Worm (Caenorhabditis elegans) whole organism, L1 larva: Measurements from ENCODE around the gene cal-8.

Experiments used
- C16A3.4 ChIP-seq: fragments of 150-350 bp; optimal IDR thresholded peaks from 2 replicates; lab custom pipeline; 2014; ENCODE audit warnings: missing biosample characterization, missing genetic modification characterization
- Y116A8C.19 ChIP-seq: sonication (generic microtip); optimal IDR thresholded peaks from 2 replicates; lab custom pipeline; 2016; ENCODE audit warnings: missing compliant biosample characterization, missing genetic modification characterization, borderline replicate concordance
- aha-1 ChIP-seq: fragments of 150-350 bp; optimal IDR thresholded peaks from 2 replicates; lab custom pipeline; 2014; ENCODE audit warnings: missing biosample characterization, missing genetic modification characterization
- aly-2 ChIP-seq: fragments of 150-350 bp; optimal IDR thresholded peaks from 2 replicates; lab custom pipeline; 2014; ENCODE audit warnings: missing biosample characterization, missing genetic modification characterization
- blmp-1 ChIP-seq: fragments of 150-350 bp; optimal IDR thresholded peaks from 2 replicates; lab custom pipeline; 2014; ENCODE audit warnings: missing biosample characterization, missing genetic modification characterization
- ceh-82 ChIP-seq, 3 experiments: fragments of 150-350 bp in 1 of 3; sonication (generic microtip) in 2 of 3; optimal IDR thresholded peaks; 2 replicates each; lab custom pipeline; 2014 to 2017; ENCODE audit warnings: missing biosample characterization in 3 of 3, missing genetic modification characterization in 3 of 3
- ceh-90 ChIP-seq: sonication (generic microtip); optimal IDR thresholded peaks from 2 replicates; lab custom pipeline; 2016; ENCODE audit warnings: missing genetic modification characterization, missing compliant biosample characterization
- ces-1 ChIP-seq: fragments of 150-350 bp; optimal IDR thresholded peaks from 2 replicates; lab custom pipeline; 2014; ENCODE audit warnings: missing biosample characterization, missing genetic modification reagents, missing genetic modification characterization
- dpl-1 ChIP-seq, 3 experiments: fragments of 150-350 bp in 2 of 3; sonication (generic microtip) in 1 of 3; optimal IDR thresholded peaks; 2 replicates each; lab custom pipeline; 2014 to 2017; ENCODE audit warnings: missing biosample characterization in 3 of 3, missing genetic modification characterization in 3 of 3, missing genetic modification reagents in 3 of 3
- dsc-1 ChIP-seq: sonication (generic microtip); optimal IDR thresholded peaks from 2 replicates; lab custom pipeline; 2016; ENCODE audit warnings: mild to moderate bottlenecking, missing genetic modification characterization, missing compliant biosample characterization
- efl-1 ChIP-seq, 4 experiments: fragments of 150-350 bp; optimal IDR thresholded peaks in 3 of 4; peaks in 1 of 4; 1 replicate in 1 of 4; 2 replicates in 3 of 4; lab custom pipeline; 2014; ENCODE audit warnings: missing biosample characterization in 2 of 4, missing genetic modification characterization in 2 of 4, missing genetic modification reagents in 2 of 4
- egl-13 ChIP-seq: sonication (generic microtip); optimal IDR thresholded peaks from 2 replicates; lab custom pipeline; 2016; ENCODE audit warnings: missing genotype, missing genetic modification reagents, missing genetic modification characterization, missing compliant biosample characterization
- egl-27 ChIP-seq, 2 experiments: fragments of 150-350 bp in 1 of 2; sonication (generic microtip); optimal IDR thresholded peaks; 3 replicates each; lab custom pipeline; 2017 to 2018; ENCODE audit warnings: missing biosample characterization in 2 of 2, missing genetic modification characterization in 2 of 2, missing genetic modification reagents in 2 of 2
- elt-3 ChIP-seq, 6 experiments: fragments of 150-350 bp in 1 of 6; sonication (generic microtip); optimal IDR thresholded peaks; 2 replicates each; lab custom pipeline; 2017 to 2018; ENCODE audit warnings: missing biosample characterization in 6 of 6, missing genetic modification characterization in 6 of 6, inconsistent platforms in 1 of 6
- ets-5 ChIP-seq: fragments of 200-800 bp; sonication (Bioruptor generic); IDR thresholded peaks from 2 replicates; pipeline ENCODE4 v1.3.6; 2022; ENCODE audit warnings: missing genetic modification characterization, missing compliant biosample characterization
- fkh-10 ChIP-seq: sonication (generic microtip); optimal IDR thresholded peaks from 2 replicates; lab custom pipeline; 2017; ENCODE audit warnings: missing biosample characterization, missing genetic modification reagents, missing genetic modification characterization
- fkh-4 ChIP-seq: sonication (generic microtip); optimal IDR thresholded peaks from 2 replicates; lab custom pipeline; 2016; ENCODE audit warnings: missing compliant biosample characterization, missing genetic modification characterization, borderline replicate concordance
- fos-1 ChIP-seq: fragments of 150-350 bp; optimal IDR thresholded peaks from 2 replicates; lab custom pipeline; 2014; ENCODE audit warnings: missing biosample characterization, missing genetic modification characterization
- grh-1 ChIP-seq: fragments of 200-800 bp; sonication (Bioruptor generic); IDR thresholded peaks from 2 replicates; pipeline ENCODE4 v1.3.6; 2022; ENCODE audit warnings: missing genetic modification reagents, missing genetic modification characterization, missing compliant biosample characterization
- hlh-17 ChIP-seq: fragments of 200-800 bp; sonication (Bioruptor generic); optimal IDR thresholded peaks from 2 replicates; lab custom pipeline; 2018; ENCODE audit warnings: missing genetic modification characterization, mild to moderate bottlenecking, missing compliant biosample characterization, moderate library complexity, borderline replicate concordance
- hlh-4 ChIP-seq: sonication (generic microtip); optimal IDR thresholded peaks from 2 replicates; lab custom pipeline; 2016; ENCODE audit warnings: mild to moderate bottlenecking, missing genetic modification characterization, missing compliant biosample characterization
- hpl-2 ChIP-seq: fragments of 150-350 bp; optimal IDR thresholded peaks from 2 replicates; lab custom pipeline; 2014; ENCODE audit warnings: missing biosample characterization, missing genetic modification reagents, missing genetic modification characterization
- isw-1 ChIP-seq: fragments of 200-800 bp; sonication (Bioruptor generic); IDR thresholded peaks from 2 replicates; pipeline ENCODE4 v1.3.6; 2022; ENCODE audit warnings: missing genetic modification characterization, missing compliant biosample characterization
- lin-13 ChIP-seq: fragments of 150-350 bp; optimal IDR thresholded peaks from 2 replicates; lab custom pipeline; 2014; ENCODE audit warnings: missing biosample characterization, missing genetic modification reagents, missing genetic modification characterization
- lin-35 ChIP-seq, 2 experiments: fragments of 150-350 bp; optimal IDR thresholded peaks; 2 replicates each; lab custom pipeline; 2014; ENCODE audit warnings: missing biosample characterization in 2 of 2, missing genetic modification characterization in 2 of 2, missing genetic modification reagents in 2 of 2
- mef-2 ChIP-seq: fragments of 150-350 bp; optimal IDR thresholded peaks from 2 replicates; lab custom pipeline; 2014; ENCODE audit warnings: missing biosample characterization, missing genetic modification characterization
- mep-1 ChIP-seq: fragments of 150-350 bp; optimal IDR thresholded peaks from 2 replicates; lab custom pipeline; 2014; ENCODE audit warnings: missing biosample characterization, missing genetic modification characterization
- nhr-12 ChIP-seq: sonication (generic microtip); optimal IDR thresholded peaks from 2 replicates; lab custom pipeline; 2017; ENCODE audit warnings: missing biosample characterization, missing genetic modification characterization
- nhr-237 ChIP-seq: fragments of 150-350 bp; optimal IDR thresholded peaks from 2 replicates; lab custom pipeline; 2014; ENCODE audit warnings: missing biosample characterization, missing genetic modification characterization
- nhr-47 ChIP-seq: sonication (generic microtip); optimal IDR thresholded peaks from 2 replicates; lab custom pipeline; 2016; ENCODE audit warnings: mild to moderate bottlenecking, missing genetic modification characterization, moderate library complexity, missing compliant biosample characterization
- nhr-77 ChIP-seq: fragments of 150-350 bp; optimal IDR thresholded peaks from 2 replicates; lab custom pipeline; 2014; ENCODE audit warnings: missing biosample characterization, missing genetic modification characterization
- nhr-84 ChIP-seq: sonication (generic microtip); optimal IDR thresholded peaks from 2 replicates; lab custom pipeline; 2017; ENCODE audit warnings: missing biosample characterization, missing genetic modification characterization
- nhr-90 ChIP-seq: sonication (generic microtip); optimal IDR thresholded peaks from 2 replicates; lab custom pipeline; 2016; ENCODE audit warnings: mild to moderate bottlenecking, missing genetic modification characterization, missing compliant biosample characterization; ENCODE audit not compliant: poor library complexity
- pag-3 ChIP-seq: sonication (generic microtip); optimal IDR thresholded peaks from 2 replicates; lab custom pipeline; 2017; ENCODE audit warnings: missing genetic modification characterization, mild to moderate bottlenecking, missing compliant biosample characterization, antibody characterized with exemption, borderline replicate concordance; ENCODE audit not compliant: insufficient read depth
- pqm-1 ChIP-seq: sonication (generic microtip); optimal IDR thresholded peaks from 3 replicates; lab custom pipeline; 2017; ENCODE audit warnings: missing biosample characterization, missing genetic modification characterization
- rnt-1 ChIP-seq: sonication (generic microtip); optimal IDR thresholded peaks from 2 replicates; lab custom pipeline; 2016; ENCODE audit warnings: mild to moderate bottlenecking, missing genetic modification characterization, moderate library complexity, missing compliant biosample characterization
- skn-1 ChIP-seq: fragments of 150-350 bp; optimal IDR thresholded peaks from 2 replicates; lab custom pipeline; 2014; ENCODE audit warnings: missing biosample characterization, missing genetic modification characterization
- sup-37 ChIP-seq: fragments of 200-800 bp; sonication (Bioruptor generic); optimal IDR thresholded peaks from 2 replicates; lab custom pipeline; 2018; ENCODE audit warnings: mild to moderate bottlenecking, missing genetic modification characterization, missing compliant biosample characterization
- swsn-7 ChIP-seq: sonication (generic microtip); optimal IDR thresholded peaks from 2 replicates; lab custom pipeline; 2016; ENCODE audit warnings: missing genetic modification characterization, missing compliant biosample characterization
- tlp-1 ChIP-seq: fragments of 150-350 bp; optimal IDR thresholded peaks from 2 replicates; lab custom pipeline; 2014; ENCODE audit warnings: missing biosample characterization, missing genetic modification characterization
- unc-30 ChIP-seq: sonication (generic microtip); optimal IDR thresholded peaks from 2 replicates; lab custom pipeline; 2017; ENCODE audit warnings: missing biosample characterization, missing genetic modification characterization
- unc-62 ChIP-seq: fragments of 150-350 bp; optimal IDR thresholded peaks from 2 replicates; lab custom pipeline; 2014; ENCODE audit warnings: missing biosample characterization, missing genetic modification reagents, missing genetic modification characterization
- unc-86 ChIP-seq: sonication (generic microtip); optimal IDR thresholded peaks from 2 replicates; lab custom pipeline; 2016; ENCODE audit warnings: missing genetic modification characterization, missing compliant biosample characterization
- zag-1 ChIP-seq: fragments of 150-350 bp; optimal IDR thresholded peaks from 2 replicates; lab custom pipeline; 2014; ENCODE audit warnings: missing biosample characterization, missing genetic modification characterization
- zip-4 ChIP-seq: fragments of 200-800 bp; sonication (Bioruptor generic); optimal IDR thresholded peaks from 2 replicates; lab custom pipeline; 2018; ENCODE audit warnings: mild to moderate bottlenecking, missing genetic modification characterization, moderate library complexity, missing compliant biosample characterization
- ztf-11 ChIP-seq, 2 experiments: sonication (generic microtip); optimal IDR thresholded peaks; 2 replicates each; lab custom pipeline; 2016 to 2017; ENCODE audit warnings: missing genetic modification characterization in 2 of 2, missing biosample characterization in 1 of 2, missing compliant biosample characterization in 1 of 2

The cal-8 gene

ce11 chrII:5478318-5478717 is 3.5 kb downstream of the cal-8 start, which contains the start of gene F56D1.1:
TSS of gene F56D1.1 (plus strand) at chrII:5478618.
- no peak for TF ChIP-seq tlp-1 (tag; lab: Kevin White, UChicago)
- TF ChIP-seq efl-1 (optimal IDR thresholded peaks at IDR 0.05; lab: Kevin White, UChicago), result no peak
- TF ChIP-seq efl-1 (GFP tag; optimal IDR thresholded peaks at IDR 0.05 in 1 of 2; lab: Kevin White, UChicago), result peak in 1 of 2 experiments; percentile 49

- TF ChIP-seq dsc-1 (tag; lab: Kevin White, UChicago), result no peak
- TF ChIP-seq nhr-47 (tag; lab: Kevin White, UChicago), result no peak
- TF ChIP-seq lin-35 (GFP tag; optimal IDR thresholded peaks at IDR 0.05; lab: Kevin White, UChicago), result no peak
- TF ChIP-seq zip-4 (GFP tag; lab: Kevin White, UChicago), result no peak
- TF ChIP-seq pqm-1, result no peak
- no peak for TF ChIP-seq nhr-90 (tag; lab: Kevin White, UChicago)
- no peak for TF ChIP-seq aha-1 (tag; lab: Kevin White, UChicago)
- TF ChIP-seq aly-2 (tag; lab: Kevin White, UChicago), result no peak
- no peak for TF ChIP-seq ztf-11 (tag; optimal IDR thresholded peaks at IDR 0.05; lab: Kevin White, UChicago)
- TF ChIP-seq nhr-77 (tag; lab: Kevin White, UChicago), result no peak
- TF ChIP-seq pag-3 (tag; lab: Kevin White, UChicago), result no peak
- no peak for TF ChIP-seq tlp-1 (tag; lab: Kevin White, UChicago)
- no peak for TF ChIP-seq unc-62
- no peak for TF ChIP-seq hlh-4
- TF ChIP-seq fos-1, result no peak
- TF ChIP-seq efl-1 (optimal IDR thresholded peaks at IDR 0.05; lab: Kevin White, UChicago), result no peak
- no peak for TF ChIP-seq efl-1 (GFP tag; optimal IDR thresholded peaks at IDR 0.05 in 1 of 2; lab: Kevin White, UChicago)
- no peak for TF ChIP-seq unc-86 (tag; lab: Kevin White, UChicago)
- TF ChIP-seq elt-3 (tag; optimal IDR thresholded peaks at IDR 0.05; lab: Kevin White, UChicago), result no peak
- no peak for TF ChIP-seq egl-27 (tag; optimal IDR thresholded peaks at IDR 0.05; lab: Kevin White, UChicago)
Observed at ce11 chrII:5474946-5475345, 6.9 kb downstream of the cal-8 start, which contains the start of gene ilcr-2. TSS of gene ilcr-2 (plus strand) at chrII:5475246.

ce11 chrII:5473946-5474423 is 7.9 kb downstream of the cal-8 start, which contains the start of gene mrps-16:
TSS of gene mrps-16 (plus strand) at chrII:5474373.
- TF ChIP-seq ceh-90 (tag; lab: Kevin White, UChicago), result no peak
- TF ChIP-seq blmp-1, result peak; percentile 59
- peak; percentile 45 for TF ChIP-seq fos-1
- no peak for TF ChIP-seq fkh-10 (GFP tag; lab: Kevin White, UChicago)
- no peak for TF ChIP-seq ets-5 (GFP tag; lab: Robert Waterston, UW)
- TF ChIP-seq Y116A8C.19 (tag; lab: Kevin White, UChicago), result no peak
- no peak for TF ChIP-seq nhr-12 (tag; lab: Kevin White, UChicago)
- TF ChIP-seq rnt-1 (tag; lab: Kevin White, UChicago), result peak; percentile 79
- peak; percentile 32 for TF ChIP-seq lin-13 (GFP tag; lab: Kevin White, UChicago)
- peak; percentile 84 for TF ChIP-seq mep-1
- TF ChIP-seq dsc-1 (tag; lab: Kevin White, UChicago), result peak; percentile 59
- TF ChIP-seq nhr-47 (tag; lab: Kevin White, UChicago), result peak; percentile 81
- no peak for TF ChIP-seq egl-13 (tag; lab: Kevin White, UChicago)
- no peak for TF ChIP-seq mef-2 (tag; lab: Kevin White, UChicago)
- TF ChIP-seq sup-37 (GFP tag; lab: Kevin White, UChicago), result no peak
- no peak for TF ChIP-seq zag-1 (tag; lab: Kevin White, UChicago)
- no peak for TF ChIP-seq nhr-237 (tag; lab: Kevin White, UChicago)
- peak; percentile 24 for TF ChIP-seq aly-2 (tag; lab: Kevin White, UChicago)
- TF ChIP-seq swsn-7 (tag; lab: Kevin White, UChicago), result peak; percentile 76
- TF ChIP-seq skn-1 (tag; lab: Kevin White, UChicago), result peak; percentile 52
- TF ChIP-seq unc-30 (tag; lab: Kevin White, UChicago), result no peak
- TF ChIP-seq ceh-82 (tag; optimal IDR thresholded peaks at IDR 0.05; lab: Kevin White, UChicago), result peak; percentile 51 to 73 (median 67)
- peak; percentile 55 for TF ChIP-seq isw-1 (GFP tag; lab: Robert Waterston, UW)
- no peak for TF ChIP-seq hpl-2 (GFP tag; lab: Kevin White, UChicago)
- TF ChIP-seq hlh-4, result no peak
- no peak for TF ChIP-seq nhr-84
- peak; percentile 96 to 98 (median 97) for TF ChIP-seq dpl-1 (GFP tag; optimal IDR thresholded peaks at IDR 0.05; lab: Kevin White, UChicago)
- no peak for TF ChIP-seq ces-1 (GFP tag; lab: Kevin White, UChicago)
- no peak for TF ChIP-seq fkh-4 (tag; lab: Kevin White, UChicago)
- peak; percentile 54 for TF ChIP-seq grh-1
- TF ChIP-seq hlh-17 (GFP tag; lab: Kevin White, UChicago), result no peak
- peak; percentile 97 to 98 for TF ChIP-seq lin-35 (GFP tag; optimal IDR thresholded peaks at IDR 0.05; lab: Kevin White, UChicago)
- TF ChIP-seq C16A3.4 (tag; lab: Kevin White, UChicago), result peak; percentile 80
- TF ChIP-seq nhr-77 (tag; lab: Kevin White, UChicago), result peak; percentile 37
